Worm (Caenorhabditis elegans): ENCODE data around the gene R11G1.7.
A peak's percentile ranks its signal among the peaks of the same experiment; 100 is the strongest.

DNA sequence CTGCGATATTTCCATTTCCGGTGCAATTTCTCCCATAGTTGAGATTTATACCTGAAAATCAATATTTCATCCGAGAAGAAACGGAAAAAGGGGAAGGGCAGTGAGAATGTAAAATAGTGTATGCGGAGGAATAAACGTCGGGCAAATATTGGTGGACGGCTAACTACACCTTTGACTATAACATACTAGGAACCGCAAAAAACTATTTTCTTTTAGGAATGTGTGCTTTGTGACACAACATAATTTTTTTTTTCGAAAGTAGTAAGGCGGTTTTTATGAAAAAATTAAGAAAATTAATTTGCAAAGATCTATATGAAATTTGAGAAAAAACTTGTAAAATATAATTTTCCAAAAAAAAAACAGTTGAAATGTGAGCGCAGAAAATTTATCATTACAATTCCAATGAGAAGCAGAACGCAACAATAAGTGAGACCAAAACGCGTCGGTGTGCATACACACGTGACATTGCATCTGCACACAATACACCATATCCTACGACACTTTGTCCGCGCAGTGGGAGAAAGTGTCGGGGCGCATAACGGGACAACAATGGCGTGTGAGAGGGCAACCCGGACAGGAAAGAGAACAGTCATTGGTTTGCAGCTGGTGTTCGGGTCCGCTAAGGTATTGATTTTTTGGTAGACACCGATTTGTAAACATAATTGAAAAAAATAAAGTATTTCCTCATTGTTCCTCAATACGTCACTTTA is 5.8 kb upstream of the R11G1.7 start, which contains the start of the genes sax-1 and R11G1.2:
- TF ChIP-seq bed-3 (GFP tag; optimal IDR thresholded peaks at IDR 0.05) (no peak), mls-2 (tag; optimal IDR thresholded peaks at IDR 0.05) (peak; percentile 3), pha-4 (tag; optimal IDR thresholded peaks at IDR 0.05) (peak; percentile 59), nhr-237 (tag; optimal IDR thresholded peaks at IDR 0.05) (no peak), unc-39 (tag; optimal IDR thresholded peaks at IDR 0.05) (no peak), ztf-11 (tag; optimal IDR thresholded peaks at IDR 0.05) (no peak), lin-13 (tag; optimal IDR thresholded peaks at IDR 0.05) (peak; percentile 73), unc-62 (GFP tag; optimal IDR thresholded peaks at IDR 0.05) (no peak)

Measured in whole organism, mixed stage, embryonic.